Fruit fly (Drosophila melanogaster) whole organism, prepupa: Measurements from ENCODE around the gene CG11560.

Experiments
- CG10669 ChIP-seq: fragments of 200-800 bp; sonication (Bioruptor generic); optimal IDR thresholded peaks from 3 replicates; lab custom pipeline; 2018; ENCODE audit warnings: missing biosample characterization, mild to moderate bottlenecking, missing genetic modification characterization, moderate library complexity
- CG6808 ChIP-seq: fragments of 200-800 bp; sonication (Bioruptor generic); optimal IDR thresholded peaks from 3 replicates; lab custom pipeline; 2017; ENCODE audit warnings: missing biosample characterization, missing genetic modification characterization, mild to moderate bottlenecking, moderate library complexity, missing genetic modification reagents
- Eip75B ChIP-seq: fragments of 200-800 bp; sonication (Bioruptor generic); optimal IDR thresholded peaks from 3 replicates; lab custom pipeline; 2016; ENCODE audit warnings: missing biosample characterization, missing genetic modification characterization
- Sox15 ChIP-seq: fragments of 200-800 bp; sonication (Bioruptor generic); optimal IDR thresholded peaks from 3 replicates; lab custom pipeline; 2016; ENCODE audit warnings: missing biosample characterization, missing genetic modification characterization
- spab ChIP-seq: fragments of 200-800 bp; sonication (Bioruptor generic); optimal IDR thresholded peaks from 2 replicates; lab custom pipeline; 2017; ENCODE audit warnings: missing biosample characterization, mild to moderate bottlenecking, missing genetic modification characterization, missing genetic modification reagents

DNA sequence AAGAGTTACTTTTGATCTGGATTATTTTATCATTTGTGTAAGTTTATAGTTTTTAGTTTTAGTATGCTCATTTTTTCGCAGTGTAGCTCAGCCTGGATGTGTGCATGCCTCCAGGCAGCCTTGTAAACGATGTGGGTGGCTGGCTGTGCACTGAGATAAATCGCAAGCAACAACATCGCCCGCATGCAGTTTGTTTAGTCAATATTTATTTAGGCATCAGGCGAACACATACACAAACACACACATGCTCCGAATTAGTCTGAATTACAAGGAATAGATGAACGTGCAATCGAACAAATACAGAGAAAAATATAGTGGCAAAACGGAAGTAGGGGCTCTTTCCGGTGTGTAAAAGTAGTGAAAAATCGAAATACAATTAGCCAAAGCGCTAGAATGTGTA lies 43.3 kb downstream of the CG11560 start:
- no peak for TF ChIP-seq Sox15 (GFP tag; lab: Kevin White, UChicago)
- TF ChIP-seq CG10669 (GFP tag; lab: Kevin White, UChicago): no peak
- no peak for TF ChIP-seq Eip75B (GFP tag; lab: Kevin White, UChicago)
- TF ChIP-seq spab: no peak
- TF ChIP-seq CG6808: no peak
